Worm (Caenorhabditis elegans) whole organism, young adult: Measurements from ENCODE around the gene R02E4.1.

Source experiments
- B0336.3 ChIP-seq: fragments of 200-800 bp; sonication (Bioruptor generic); IDR thresholded peaks from 2 replicates; pipeline ENCODE4 v1.3.6; 2022; ENCODE audit warnings: missing genetic modification characterization, missing compliant biosample characterization
- C17E4.6 ChIP-seq: fragments of 200-800 bp; sonication (Bioruptor generic); IDR thresholded peaks from 2 replicates; pipeline ENCODE4 v1.3.6; 2022; ENCODE audit warnings: missing genetic modification reagents, missing genetic modification characterization, missing compliant biosample characterization
- F10E7.11 ChIP-seq: sonication (generic microtip); optimal IDR thresholded peaks from 2 replicates; lab custom pipeline; 2017; ENCODE audit warnings: mild to moderate bottlenecking, missing genetic modification characterization, moderate library complexity, missing compliant biosample characterization
- F33H1.4 ChIP-seq: fragments of 200-800 bp; sonication (Bioruptor generic); IDR thresholded peaks from 2 replicates; pipeline ENCODE4 v1.3.6; 2022; ENCODE audit warnings: missing genetic modification reagents, missing genetic modification characterization, missing compliant biosample characterization
- F39B2.1 ChIP-seq: fragments of 200-800 bp; sonication (Bioruptor generic); IDR thresholded peaks from 2 replicates; pipeline ENCODE4 v1.3.6; 2022; ENCODE audit warnings: missing genetic modification reagents, missing genetic modification characterization, missing compliant biosample characterization
- F52B5.7 ChIP-seq: sonication (generic microtip); optimal IDR thresholded peaks from 2 replicates; lab custom pipeline; 2016; ENCODE audit warnings: mild to moderate bottlenecking, missing genetic modification characterization, missing compliant biosample characterization
- F57C9.4 ChIP-seq: sonication (generic microtip); optimal IDR thresholded peaks from 2 replicates; lab custom pipeline; 2017; ENCODE audit warnings: mild to moderate bottlenecking, missing genetic modification characterization, missing compliant biosample characterization
- K11D2.4 ChIP-seq: fragments of 200-800 bp; sonication (Bioruptor generic); IDR thresholded peaks from 2 replicates; pipeline ENCODE4 v1.3.6; 2022; ENCODE audit warnings: missing genetic modification reagents, missing genetic modification characterization, missing compliant biosample characterization
- T26A5.8 ChIP-seq: sonication (generic microtip); optimal IDR thresholded peaks from 2 replicates; lab custom pipeline; 2016; ENCODE audit warnings: missing genetic modification characterization, missing compliant biosample characterization
- Y53F4B.3 ChIP-seq: fragments of 200-800 bp; sonication (Bioruptor generic); IDR thresholded peaks from 2 replicates; pipeline ENCODE4 v1.3.6; 2022; ENCODE audit warnings: missing genetic modification reagents, missing genetic modification characterization, missing compliant biosample characterization
- Y95B8A.8 ChIP-seq: fragments of 200-800 bp; sonication (Bioruptor generic); IDR thresholded peaks from 2 replicates; pipeline ENCODE4 v1.3.6; 2022; ENCODE audit warnings: missing genetic modification reagents, missing genetic modification characterization, missing compliant biosample characterization
- ama-1 ChIP-seq, 3 experiments: fragments of 150-350 bp in 1 of 3; sonication (generic microtip) in 2 of 3; optimal IDR thresholded peaks; 2 replicates each; lab custom pipeline; 2014 to 2018; ENCODE audit warnings: missing biosample characterization in 2 of 3, missing genetic modification characterization in 2 of 3, missing genetic modification reagents in 2 of 3
- atf-7 ChIP-seq: sonication (generic microtip); optimal IDR thresholded peaks from 2 replicates; lab custom pipeline; 2017; ENCODE audit warnings: mild to moderate bottlenecking, missing genetic modification characterization, missing compliant biosample characterization
- attf-5 ChIP-seq: fragments of 200-800 bp; sonication (Bioruptor generic); optimal IDR thresholded peaks from 2 replicates; lab custom pipeline; 2018; ENCODE audit warnings: mild to moderate bottlenecking, missing genetic modification characterization, missing compliant biosample characterization
- bed-1 ChIP-seq: fragments of 200-800 bp; sonication (Bioruptor generic); IDR thresholded peaks from 2 replicates; pipeline ENCODE4 v1.3.6; 2022; ENCODE audit warnings: missing genetic modification reagents, missing genetic modification characterization, missing compliant biosample characterization
- ccch-3 ChIP-seq: fragments of 200-800 bp; sonication (Bioruptor generic); optimal IDR thresholded peaks from 2 replicates; lab custom pipeline; 2018; ENCODE audit warnings: mild to moderate bottlenecking, missing genetic modification characterization, missing compliant biosample characterization
- cebp-1 ChIP-seq, 2 experiments: fragments of 200-800 bp in 1 of 2; sonication (Bioruptor generic) in 1 of 2; sonication (generic microtip) in 1 of 2; IDR thresholded peaks in 1 of 2; optimal IDR thresholded peaks in 1 of 2; 2 replicates each; pipeline versions ENCODE4 v1.3.6 to Lab custom; 2017 to 2022; ENCODE audit warnings: missing compliant biosample characterization in 2 of 2, missing genetic modification characterization in 2 of 2, mild to moderate bottlenecking in 1 of 2, missing genetic modification reagents in 1 of 2, moderate library complexity in 1 of 2
- cebp-2 ChIP-seq: fragments of 200-800 bp; sonication (Bioruptor generic); IDR thresholded peaks from 2 replicates; pipeline ENCODE4 v1.3.6; 2022; ENCODE audit warnings: missing genetic modification characterization, missing compliant biosample characterization
- ceh-27 ChIP-seq: fragments of 200-800 bp; sonication (Bioruptor generic); optimal IDR thresholded peaks from 2 replicates; lab custom pipeline; 2018; ENCODE audit warnings: mild to moderate bottlenecking, missing genetic modification characterization, moderate library complexity, missing compliant biosample characterization
- ceh-58 ChIP-seq: fragments of 200-800 bp; sonication (Bioruptor generic); IDR thresholded peaks from 2 replicates; pipeline ENCODE4 v1.3.6; 2022; ENCODE audit warnings: missing genetic modification characterization, missing compliant biosample characterization
- ceh-91 ChIP-seq: fragments of 200-800 bp; sonication (Bioruptor generic); IDR thresholded peaks from 2 replicates; pipeline ENCODE4 v1.3.6; 2022; ENCODE audit warnings: missing genetic modification reagents, missing genetic modification characterization, missing compliant biosample characterization
- chd-7 ChIP-seq: sonication (generic microtip); optimal IDR thresholded peaks from 2 replicates; lab custom pipeline; 2016; ENCODE audit warnings: mild to moderate bottlenecking, missing genetic modification characterization, moderate library complexity, missing compliant biosample characterization
- efl-1 ChIP-seq: fragments of 150-350 bp; optimal IDR thresholded peaks from 2 replicates; lab custom pipeline; 2014; ENCODE audit warnings: missing biosample characterization, missing genetic modification reagents, missing genetic modification characterization
- fkh-3 ChIP-seq: sonication (generic microtip); optimal IDR thresholded peaks from 2 replicates; lab custom pipeline; 2016; ENCODE audit warnings: mild to moderate bottlenecking, missing genetic modification characterization, missing compliant biosample characterization
- him-1 ChIP-seq: sonication (generic microtip); optimal IDR thresholded peaks from 2 replicates; lab custom pipeline; 2016; ENCODE audit warnings: missing genotype, missing genetic modification reagents, missing genetic modification characterization, missing compliant biosample characterization
- let-607 ChIP-seq, 2 experiments: fragments of 200-800 bp in 1 of 2; sonication (Bioruptor generic) in 1 of 2; sonication (generic microtip) in 1 of 2; optimal IDR thresholded peaks; 2 replicates each; lab custom pipeline; 2016 to 2018; ENCODE audit warnings: mild to moderate bottlenecking in 2 of 2, missing compliant biosample characterization in 2 of 2, missing genetic modification characterization in 2 of 2, moderate library complexity in 2 of 2, missing genotype in 1 of 2
- lir-1 ChIP-seq: fragments of 200-800 bp; sonication (Bioruptor generic); conservative IDR thresholded peaks from 2 replicates; pipeline ENCODE4 v1.3.6; 2022; ENCODE audit warnings: missing genetic modification reagents, missing genetic modification characterization, missing compliant biosample characterization
- lsl-1 ChIP-seq: fragments of 200-800 bp; sonication (Bioruptor generic); optimal IDR thresholded peaks from 2 replicates; lab custom pipeline; 2018; ENCODE audit warnings: mild to moderate bottlenecking, missing genetic modification characterization, moderate library complexity, missing compliant biosample characterization
- madf-10 ChIP-seq: sonication (generic microtip); optimal IDR thresholded peaks from 2 replicates; lab custom pipeline; 2016; ENCODE audit warnings: mild to moderate bottlenecking, missing genetic modification characterization, missing compliant biosample characterization
- madf-6 ChIP-seq: fragments of 200-800 bp; sonication (Bioruptor generic); IDR thresholded peaks from 2 replicates; pipeline ENCODE4 v1.3.6; 2022; ENCODE audit warnings: missing genetic modification reagents, missing genetic modification characterization, missing compliant biosample characterization
- mcd-1 ChIP-seq: fragments of 200-800 bp; sonication (Bioruptor generic); IDR thresholded peaks from 2 replicates; pipeline ENCODE4 v1.3.6; 2022; ENCODE audit warnings: missing genetic modification reagents, missing genetic modification characterization, missing compliant biosample characterization
- mel-28 ChIP-seq: sonication (generic microtip); optimal IDR thresholded peaks from 2 replicates; lab custom pipeline; 2016; ENCODE audit warnings: borderline replicate concordance, mild to moderate bottlenecking, missing genetic modification characterization, missing compliant biosample characterization
- mes-4 ChIP-seq: sonication (generic microtip); optimal IDR thresholded peaks from 2 replicates; lab custom pipeline; 2016; ENCODE audit warnings: missing genotype, missing genetic modification characterization, missing compliant biosample characterization
- nhr-120 ChIP-seq: fragments of 200-800 bp; sonication (Bioruptor generic); IDR thresholded peaks from 2 replicates; pipeline ENCODE4 v1.3.6; 2022; ENCODE audit warnings: missing genetic modification characterization, missing compliant biosample characterization
- nhr-27 ChIP-seq: fragments of 200-800 bp; sonication (Bioruptor generic); optimal IDR thresholded peaks from 2 replicates; lab custom pipeline; 2018; ENCODE audit warnings: mild to moderate bottlenecking, missing genetic modification characterization, moderate library complexity, missing compliant biosample characterization
- nhr-90 ChIP-seq: sonication (generic microtip); optimal IDR thresholded peaks from 2 replicates; lab custom pipeline; 2016; ENCODE audit warnings: missing genotype, mild to moderate bottlenecking, missing genetic modification characterization, missing compliant biosample characterization
- pha-4 ChIP-seq: fragments of 150-350 bp; sonication (generic microtip); optimal IDR thresholded peaks from 2 replicates; lab custom pipeline; 2014; ENCODE audit warnings: missing biosample characterization, missing genetic modification reagents, missing genetic modification characterization
- repo-1 ChIP-seq: sonication (generic microtip); optimal IDR thresholded peaks from 2 replicates; lab custom pipeline; 2017; ENCODE audit warnings: mild to moderate bottlenecking, missing genetic modification characterization, missing compliant biosample characterization
- rpc-1 ChIP-seq, 2 experiments: fragments of 150-350 bp in 1 of 2; sonication (generic microtip) in 1 of 2; optimal IDR thresholded peaks; 2 replicates each; lab custom pipeline; 2014 to 2018; ENCODE audit warnings: missing biosample characterization in 1 of 2, missing genetic modification characterization in 1 of 2, missing genetic modification reagents in 1 of 2, missing genotype in 1 of 2
- snpc-1.1 ChIP-seq: sonication (generic microtip); optimal IDR thresholded peaks from 2 replicates; lab custom pipeline; 2017; ENCODE audit warnings: missing genetic modification characterization, mild to moderate bottlenecking, missing compliant biosample characterization, antibody characterized with exemption, moderate library complexity, missing genotype, missing genetic modification reagents; ENCODE audit not compliant: insufficient read depth
- unc-62 ChIP-seq: fragments of 150-350 bp; optimal IDR thresholded peaks from 2 replicates; lab custom pipeline; 2014; ENCODE audit warnings: missing biosample characterization, missing genetic modification reagents, missing genetic modification characterization
- ztf-22 ChIP-seq: fragments of 200-800 bp; sonication (Bioruptor generic); optimal IDR thresholded peaks from 2 replicates; lab custom pipeline; 2018; ENCODE audit warnings: mild to moderate bottlenecking, missing genetic modification characterization, moderate library complexity, missing compliant biosample characterization
- ztf-28 ChIP-seq: fragments of 200-800 bp; sonication (Bioruptor generic); IDR thresholded peaks from 2 replicates; pipeline ENCODE4 v1.3.6; 2022; ENCODE audit warnings: missing genetic modification reagents, missing genetic modification characterization, missing compliant biosample characterization

Gene R02E4.1

ce11 chrX:4117626-4118025 is 13.3 kb upstream of the R02E4.1 start, which contains the start of gene F09F9.5:
TSS of gene F09F9.5 (plus strand) at chrX:4117926.
- no peak for TF ChIP-seq nhr-120
- no peak for TF ChIP-seq nhr-90 (tag; lab: Kevin White, UChicago)
- no peak for TF ChIP-seq F33H1.4 (GFP tag; lab: Robert Waterston, UW)
- TF ChIP-seq Y95B8A.8 = no peak
- TF ChIP-seq mes-4 (tag; lab: Kevin White, UChicago) = no peak
- TF ChIP-seq F52B5.7 = no peak

ce11 chrX:4115026-4115425 is 10.7 kb upstream of the R02E4.1 start, which contains the start of gene F09F9.1:
TSS of gene F09F9.1 (plus strand) at chrX:4115326.
- no peak for TF ChIP-seq rpc-1 (optimal IDR thresholded peaks at IDR 0.05; lab: Kevin White, UChicago)
- TF ChIP-seq rpc-1 (tag; optimal IDR thresholded peaks at IDR 0.05; lab: Kevin White, UChicago) = no peak
- TF ChIP-seq bed-1 (GFP tag; lab: Robert Waterston, UW) = no peak
- TF ChIP-seq nhr-27 = no peak
- TF ChIP-seq efl-1 (GFP tag; lab: Kevin White, UChicago) = no peak
- no peak for TF ChIP-seq madf-6 (GFP tag; lab: Robert Waterston, UW)
- TF ChIP-seq madf-10 (tag; lab: Kevin White, UChicago) = no peak
- TF ChIP-seq repo-1 (tag; lab: Kevin White, UChicago) = no peak
- no peak for TF ChIP-seq F57C9.4 (tag; lab: Kevin White, UChicago)
- TF ChIP-seq unc-62 (GFP tag; lab: Kevin White, UChicago) = no peak
- no peak for TF ChIP-seq C17E4.6 (GFP tag; lab: Robert Waterston, UW)
- no peak for TF ChIP-seq ccch-3 (GFP tag; lab: Kevin White, UChicago)
- no peak for TF ChIP-seq cebp-1 (GFP tag; IDR thresholded peaks at IDR 0.05; lab: Robert Waterston, UW)
- no peak for TF ChIP-seq cebp-1 (tag; optimal IDR thresholded peaks at IDR 0.05; lab: Kevin White, UChicago)
- TF ChIP-seq mcd-1 = no peak
- TF ChIP-seq attf-5 (GFP tag; lab: Kevin White, UChicago) = no peak
- TF ChIP-seq Y53F4B.3 (GFP tag; lab: Robert Waterston, UW) = no peak
- TF ChIP-seq, all 124 proteins: peak for 0

- TF ChIP-seq ztf-28 (GFP tag; lab: Robert Waterston, UW) (no peak), let-607 (tag; optimal IDR thresholded peaks at IDR 0.05; lab: Kevin White, UChicago) (no peak), ztf-22 (GFP tag; lab: Kevin White, UChicago) (no peak), cebp-2 (GFP tag; lab: Robert Waterston, UW) (no peak), B0336.3 (GFP tag; lab: Robert Waterston, UW) (no peak), chd-7 (tag; lab: Kevin White, UChicago) (no peak), him-1 (tag; lab: Kevin White, UChicago) (no peak), repo-1 (tag; lab: Kevin White, UChicago) (no peak)
Measured at ce11 chrX:4111416-4111815, 7.1 kb upstream of the R02E4.1 start, which contains the start of gene F09F9.2. TSS of gene F09F9.2 (minus strand) at chrX:4111440.

ce11 chrX:4109970-4110369 is 5.6 kb upstream of the R02E4.1 start:
- TF ChIP-seq F39B2.1 (no peak), him-1 (tag; lab: Kevin White, UChicago) (no peak), mel-28 (tag; lab: Kevin White, UChicago) (no peak), nhr-27 (no peak), fkh-3 (tag; lab: Kevin White, UChicago) (no peak), ceh-91 (no peak), ama-1 (optimal IDR thresholded peaks at IDR 0.05; lab: Kevin White, UChicago) (no peak), ama-1 (GFP tag; optimal IDR thresholded peaks at IDR 0.05; lab: Kevin White, UChicago) (no peak), pha-4 (no peak), let-607 (tag; optimal IDR thresholded peaks at IDR 0.05; lab: Kevin White, UChicago) (no peak), snpc-1.1 (no peak), atf-7 (tag; lab: Kevin White, UChicago) (no peak), ztf-28 (GFP tag; lab: Robert Waterston, UW) (no peak), lir-1 (no peak), ceh-27 (GFP tag; lab: Kevin White, UChicago) (no peak), T26A5.8 (tag; lab: Kevin White, UChicago) (no peak), F10E7.11 (no peak), lsl-1 (GFP tag; lab: Kevin White, UChicago) (no peak), ceh-58 (GFP tag; lab: Robert Waterston, UW) (no peak), K11D2.4 (no peak)
